Worm (Caenorhabditis elegans) whole organism, L4 larva: ENCODE data around the gene T24C2.5.

Experiments used
- ceh-82 ChIP-seq: sonication (generic microtip); optimal IDR thresholded peaks from 2 replicates; lab custom pipeline; 2017; ENCODE audit warnings: missing biosample characterization, missing genetic modification characterization
- hlh-30 ChIP-seq: sonication (generic microtip); optimal IDR thresholded peaks from 2 replicates; lab custom pipeline; 2017; ENCODE audit warnings: antibody characterized with exemption, mild to moderate bottlenecking, missing genetic modification characterization, missing compliant biosample characterization; ENCODE audit not compliant: insufficient read depth
- lin-13 ChIP-seq: fragments of 150-350 bp; optimal IDR thresholded peaks from 2 replicates; lab custom pipeline; 2014; ENCODE audit warnings: missing biosample characterization, missing genetic modification reagents, missing genetic modification characterization
- spr-3 ChIP-seq: fragments of 200-800 bp; sonication (Bioruptor generic); optimal IDR thresholded peaks from 2 replicates; lab custom pipeline; 2018; ENCODE audit warnings: mild to moderate bottlenecking, missing genetic modification characterization, missing compliant biosample characterization
- tag-97 ChIP-seq: fragments of 200-800 bp; sonication (Bioruptor generic); IDR thresholded peaks from 2 replicates; pipeline ENCODE4 v1.3.6; 2022; ENCODE audit warnings: missing genetic modification characterization, missing compliant biosample characterization

ce11 chrX:14557936-14558554 lies 23.8 kb downstream of the T24C2.5 start, which contains the start of gene nhr-3:
- TF ChIP-seq lin-13 (GFP tag; lab: Kevin White, UChicago) (no peak), tag-97 (GFP tag; lab: Robert Waterston, UW) (no peak), hlh-30 (tag; lab: Kevin White, UChicago) (peak; percentile 79), ceh-82 (tag; lab: Kevin White, UChicago) (no peak), spr-3 (no peak)
